Worm (Caenorhabditis elegans) whole organism, L2 larva: Measurements from ENCODE around the gene eif-2A.

ENCODE experiments used
- ama-1 ChIP-seq: fragments of 150-350 bp; optimal IDR thresholded peaks from 2 replicates; lab custom pipeline; 2018; ENCODE audit warnings: inconsistent platforms
- blmp-1 ChIP-seq: sonication (generic microtip); optimal IDR thresholded peaks from 2 replicates; lab custom pipeline; 2017; ENCODE audit warnings: missing genetic modification characterization, mild to moderate bottlenecking, missing compliant biosample characterization, antibody characterized with exemption, moderate library complexity; ENCODE audit not compliant: insufficient read depth
- fos-1 ChIP-seq: fragments of 150-350 bp; optimal IDR thresholded peaks from 2 replicates; lab custom pipeline; 2014; ENCODE audit warnings: missing biosample characterization, missing genetic modification characterization
- unc-62 ChIP-seq: fragments of 150-350 bp; optimal IDR thresholded peaks from 2 replicates; lab custom pipeline; 2014; ENCODE audit warnings: missing biosample characterization, missing genetic modification reagents, missing genetic modification characterization
- ztf-11 ChIP-seq: sonication (generic microtip); optimal IDR thresholded peaks from 2 replicates; lab custom pipeline; 2017; ENCODE audit warnings: missing biosample characterization, missing genetic modification characterization

DNA sequence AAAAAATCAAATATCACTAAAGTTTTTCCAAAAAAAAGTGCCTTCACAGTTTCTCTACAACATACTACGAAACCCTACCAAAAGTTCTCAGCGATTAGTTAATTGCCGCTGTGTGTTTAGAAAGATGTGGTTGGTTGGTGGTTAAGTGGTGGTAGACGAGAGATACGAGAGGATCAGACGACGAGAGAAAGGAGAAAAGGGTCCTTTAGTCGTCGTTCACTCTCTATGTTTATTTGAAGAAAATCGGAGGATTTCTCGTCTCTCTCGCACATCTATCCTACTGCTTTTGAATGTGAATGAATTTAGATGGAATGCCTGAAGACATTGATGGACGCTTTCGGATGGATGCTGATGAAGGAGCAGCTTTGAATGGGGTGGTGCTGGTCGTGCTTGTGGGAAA is 45.8 kb upstream of the eif-2A start:
- TF ChIP-seq ama-1 (no peak), fos-1 (tag; lab: Kevin White, UChicago) (no peak), ztf-11 (tag; lab: Kevin White, UChicago) (no peak), blmp-1 (tag; lab: Kevin White, UChicago) (no peak), unc-62 (GFP tag; lab: Kevin White, UChicago) (no peak)
